Worm (Caenorhabditis elegans): ENCODE data around the gene F52D10.2.

- TF ChIP-seq hmg-11 (tag; optimal IDR thresholded peaks at IDR 0.05): no peak
- no peak for TF ChIP-seq elt-3 (tag; optimal IDR thresholded peaks at IDR 0.05)
- TF ChIP-seq nhr-77 (tag; optimal IDR thresholded peaks at IDR 0.05): no peak
- TF ChIP-seq aly-2 (tag; optimal IDR thresholded peaks at IDR 0.05): no peak
- TF ChIP-seq egl-5 (tag; optimal IDR thresholded peaks at IDR 0.05): no peak
- no peak for TF ChIP-seq snpc-4 (tag; optimal IDR thresholded peaks at IDR 0.05)
- no peak for TF ChIP-seq ceh-28 (tag; optimal IDR thresholded peaks at IDR 0.05)
- no peak for TF ChIP-seq mdl-1 (tag; optimal IDR thresholded peaks at IDR 0.05)
- no peak for TF ChIP-seq lin-15B (tag; optimal IDR thresholded peaks at IDR 0.05)
- TF ChIP-seq ama-1 (optimal IDR thresholded peaks at IDR 0.05): no peak
These were observed 25.9 kb upstream of the F52D10.2 start, which contains the start of gene F52D10.4 for ce11 chrX:11617387-11617786.

All from whole organism, L3 larva.